Worm (Caenorhabditis elegans) whole organism, L4/young adult: ENCODE results near the gene F08C6.5.

ENCODE experiments used
- W03F9.2 ChIP-seq: fragments of 150-350 bp; optimal IDR thresholded peaks from 2 replicates; lab custom pipeline; 2014; ENCODE audit warnings: missing biosample characterization, missing genetic modification characterization
- dao-5 ChIP-seq: sonication (generic microtip); optimal IDR thresholded peaks from 2 replicates; lab custom pipeline; 2016; ENCODE audit warnings: missing genotype, missing genetic modification characterization, moderate library complexity, missing compliant biosample characterization
- him-1 ChIP-seq: sonication (generic microtip); optimal IDR thresholded peaks from 2 replicates; lab custom pipeline; 2016; ENCODE audit warnings: missing genotype, missing genetic modification reagents, missing genetic modification characterization, missing compliant biosample characterization

ce11 chrX:7573172-7573571 lies 14.0 kb downstream of the F08C6.5 start:
- no peak for TF ChIP-seq W03F9.2 (tag; lab: Kevin White, UChicago)
- no peak for TF ChIP-seq him-1 (tag; lab: Kevin White, UChicago)
- TF ChIP-seq dao-5 (tag; lab: Kevin White, UChicago) = no peak
